Fruit fly (Drosophila melanogaster): ENCODE results near the gene CG5854.

Gene CG5854

DNA sequence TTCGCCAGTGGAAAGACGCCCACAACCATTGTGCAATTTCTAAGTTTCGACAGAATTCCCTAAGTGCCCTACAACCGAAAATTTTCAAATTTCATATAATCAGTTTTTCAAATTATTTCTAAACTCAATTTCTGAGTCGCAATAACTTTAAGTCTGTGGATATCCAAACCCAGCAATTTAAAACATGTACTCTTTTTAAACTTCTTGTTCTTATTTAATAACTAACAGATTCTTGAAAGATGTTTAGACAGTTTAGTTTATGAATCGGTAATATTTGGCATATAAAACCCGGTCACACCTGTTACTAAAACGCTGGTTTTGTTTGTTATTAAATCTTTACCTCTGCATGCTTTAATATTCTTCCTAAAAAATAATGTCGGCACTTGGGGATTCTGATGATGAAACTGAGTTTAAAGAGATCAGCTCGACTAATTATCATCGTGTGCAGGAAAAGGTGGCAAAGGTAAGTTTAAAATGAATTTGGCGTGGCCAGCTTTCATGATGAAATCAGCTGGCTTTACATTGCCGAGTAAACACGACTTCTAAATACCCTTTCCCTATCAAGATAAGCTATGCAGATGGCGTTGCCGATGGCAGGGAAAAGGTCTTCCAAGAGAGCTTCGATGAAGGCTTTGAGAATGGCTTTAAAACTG lies 4.6 kb upstream of the CG5854 start, which contains the start of the genes CG43998, CG43999 and CG31142 (continued):
- TF ChIP-seq nmo (GFP tag; optimal IDR thresholded peaks at IDR 0.05): peak; percentile 19
- peak; percentile 12 for TF ChIP-seq CG14710 (tag; optimal IDR thresholded peaks at IDR 0.05)
- no peak for TF ChIP-seq ase (GFP tag; IDR thresholded peaks at IDR 0.05)
- peak; percentile 15 for TF ChIP-seq Ets65A (GFP tag)
- TF ChIP-seq CG17385 (GFP tag; optimal IDR thresholded peaks at IDR 0.05): peak; percentile 10
- TF ChIP-seq CG3065 (GFP tag; optimal IDR thresholded peaks at IDR 0.05): no peak
- TF ChIP-seq Dad (GFP tag; optimal IDR thresholded peaks at IDR 0.05): no peak
- peak; percentile 6 for TF ChIP-seq gro (GFP tag; optimal IDR thresholded peaks at IDR 0.05)
- TF ChIP-seq BEAF-32 (GFP tag; optimal IDR thresholded peaks at IDR 0.05): peak; percentile 23
- TF ChIP-seq Pdp1 (GFP tag; optimal IDR thresholded peaks at IDR 0.05): peak in 1 of 2 experiments; percentile 15
- peak; percentile 6 for TF ChIP-seq CG34376 (GFP tag; optimal IDR thresholded peaks at IDR 0.05)
- no peak for TF ChIP-seq CG6683 (GFP tag; optimal IDR thresholded peaks at IDR 0.05)
- TF ChIP-seq sim (GFP tag; IDR thresholded peaks at IDR 0.05): no peak
- TF ChIP-seq bbx (GFP tag; IDR thresholded peaks at IDR 0.05; ENCODE audit: partially characterized antibody): no peak
- peak; percentile 15 for TF ChIP-seq Sry-δ (GFP tag; optimal IDR thresholded peaks at IDR 0.05)
- TF ChIP-seq CG4404 (GFP tag; IDR thresholded peaks at IDR 0.05): no peak
- peak; percentile 72 for TF ChIP-seq Med (GFP tag)
- peak; percentile 53 for TF ChIP-seq Dp (GFP tag; optimal IDR thresholded peaks at IDR 0.05)
- TF ChIP-seq row (GFP tag; IDR thresholded peaks at IDR 0.05): peak; percentile 71
- TF ChIP-seq CG4617 (GFP tag; optimal IDR thresholded peaks at IDR 0.05; ENCODE audit: borderline replicate concordance): peak; percentile 33
- peak; percentile 77 for TF ChIP-seq MBD-R2 (GFP tag; IDR thresholded peaks at IDR 0.05)
- TF ChIP-seq Nf-YC (tag; optimal IDR thresholded peaks at IDR 0.05): peak; percentile 13

DNA sequence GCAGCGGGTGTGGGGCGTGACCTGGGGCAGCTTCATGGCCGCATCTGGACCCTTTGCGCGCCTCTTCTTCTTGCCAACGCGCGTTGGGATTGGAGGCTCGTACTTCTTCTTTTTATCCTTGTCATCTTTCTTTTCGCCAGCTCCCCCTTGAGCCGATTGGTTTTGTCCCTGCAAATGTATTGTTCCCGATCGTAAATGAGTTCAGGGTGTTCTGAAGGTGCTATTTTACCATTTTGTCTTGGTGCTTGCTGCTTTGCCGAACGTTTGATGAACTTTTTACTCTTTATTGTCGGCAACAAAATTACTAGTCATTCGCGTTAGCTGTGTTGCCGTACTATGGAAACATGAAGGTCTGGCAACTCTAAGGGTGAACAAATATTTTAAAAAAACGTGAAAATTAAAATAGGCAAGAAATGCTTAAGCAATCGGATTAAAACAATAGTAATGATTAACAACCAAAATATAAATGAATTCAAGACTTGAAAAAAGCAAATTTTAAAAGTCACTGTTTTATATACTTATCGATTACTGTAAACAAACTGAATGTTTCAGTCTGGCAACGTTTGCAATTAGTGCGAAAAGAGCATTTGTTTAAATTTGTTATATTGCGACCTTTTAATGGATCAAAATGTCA lies 2.5 kb upstream of the CG5854 start, which contains the start of the genes Rpt2 and CG13599:
Gene Rpt2 (minus strand): TSS at position 464 of the 634 bp plus-strand sequence.
Gene CG13599 (plus strand): TSS at position 545 of the 634 bp plus-strand sequence.
- TF ChIP-seq Sin3A (optimal IDR thresholded peaks at IDR 0.05) (peak; percentile 66), toy (GFP tag; IDR thresholded peaks at IDR 0.05) (no peak), TFAM (GFP tag; optimal IDR thresholded peaks at IDR 0.05) (no peak), phol (tag; optimal IDR thresholded peaks at IDR 0.05) (peak; percentile 58), CG2678 (tag; optimal IDR thresholded peaks at IDR 0.05) (no peak), Pdp1 (GFP tag; optimal IDR thresholded peaks at IDR 0.05) (peak in 1 of 2 experiments; percentile 13), slou (GFP tag; optimal IDR thresholded peaks at IDR 0.05) (no peak), CG13424 (tag; optimal IDR thresholded peaks at IDR 0.05) (peak; percentile 33), HLHmδ (GFP tag; optimal IDR thresholded peaks at IDR 0.05) (no peak), CG3847 (GFP tag; IDR thresholded peaks at IDR 0.05) (peak; percentile 87), Scr (GFP tag; IDR thresholded peaks at IDR 0.05; ENCODE audit: partially characterized antibody) (peak; percentile 60), CG6272 (GFP tag; IDR thresholded peaks at IDR 0.05) (no peak), dm (GFP tag; optimal IDR thresholded peaks at IDR 0.05) (no peak), CG9797 (GFP tag; optimal IDR thresholded peaks at IDR 0.05) (peak; percentile 37), grau (tag; optimal IDR thresholded peaks at IDR 0.05) (peak; percentile 37), caup (GFP tag; optimal IDR thresholded peaks at IDR 0.05; ENCODE audit: severe bottlenecking) (no peak), Gsc (GFP tag; IDR thresholded peaks at IDR 0.05) (no peak), row (GFP tag; IDR thresholded peaks at IDR 0.05) (peak; percentile 50; the same call in 2 of the 3 replicates), tap (tag; optimal IDR thresholded peaks at IDR 0.05) (no peak), sc (optimal IDR thresholded peaks at IDR 0.05) (no peak), sc (GFP tag; optimal IDR thresholded peaks at IDR 0.05) (no peak), YL-1 (GFP tag; optimal IDR thresholded peaks at IDR 0.05) (peak; percentile 88), CG10543 (GFP tag; optimal IDR thresholded peaks at IDR 0.05) (no peak), CG9932 (GFP tag; IDR thresholded peaks at IDR 0.05) (no peak), CG11504 (tag; optimal IDR thresholded peaks at IDR 0.05) (no peak), ato (GFP tag; IDR thresholded peaks at IDR 0.05; ENCODE audit: partially characterized antibody) (peak; percentile 8; the same call in 1 of the 2 replicates), Lhr (GFP tag; optimal IDR thresholded peaks at IDR 0.05) (peak; percentile 43), Camta (GFP tag; optimal IDR thresholded peaks at IDR 0.05) (peak; percentile 15), Dek (tag; optimal IDR thresholded peaks at IDR 0.05) (no peak)
